ENCODE assay signal across 1 fruit fly cellular context in the genomic region with DNA sequence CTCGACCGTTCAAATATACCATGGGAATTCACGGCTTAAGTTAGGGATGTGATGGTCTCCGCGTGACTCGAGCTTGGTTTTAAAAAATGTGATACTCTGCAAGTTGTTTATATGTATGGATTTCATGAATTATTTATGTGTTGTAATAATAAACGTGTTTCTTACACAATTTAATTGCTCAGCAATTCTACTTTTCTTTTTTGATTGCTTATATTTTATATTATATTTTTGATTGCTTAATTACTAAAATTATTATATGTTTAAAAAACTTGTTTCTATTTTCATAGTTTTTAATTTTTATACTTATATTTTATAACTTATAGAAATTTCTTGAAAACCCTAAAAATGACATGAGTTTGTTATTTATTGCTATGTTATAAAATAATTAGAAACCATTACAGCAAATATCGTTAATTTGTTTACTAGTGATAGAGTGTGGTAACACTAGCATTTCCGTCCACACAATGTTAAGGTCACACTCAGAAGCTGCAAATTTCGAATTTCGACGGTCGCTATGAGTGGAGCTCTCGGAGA.
TF ChIP-seq lines count a peak whose summit lies in the region.

A gene (minus strand): TSS at position 6 of the 534 bp plus-strand sequence.
A gene (plus strand): TSS at position 476 of the 534 bp plus-strand sequence.

TF ChIP-seq in whole organism, embryonic, 481 proteins besides CTCF, POLR2A, EP300 and RAD21 (continued from another document):
- TF ChIP-seq CG17912 (GFP tag; optimal IDR thresholded peaks at IDR 0.05; lab: Kevin White, UChicago): peak; percentile 72
- TF ChIP-seq CG12942 (GFP tag; optimal IDR thresholded peaks at IDR 0.05; lab: Kevin White, UChicago): no peak
- TF ChIP-seq CG13624 (GFP tag; optimal IDR thresholded peaks at IDR 0.05; lab: Kevin White, UChicago): no peak
- no peak for TF ChIP-seq CG10274 (GFP tag; optimal IDR thresholded peaks at IDR 0.05; lab: Kevin White, UChicago)
- no peak for TF ChIP-seq Hmx (GFP tag; optimal IDR thresholded peaks at IDR 0.05; lab: Kevin White, UChicago)
- TF ChIP-seq CG33557 (GFP tag; optimal IDR thresholded peaks at IDR 0.05; lab: Kevin White, UChicago): peak; percentile 45
- TF ChIP-seq GATAe (GFP tag; conservative IDR thresholded peaks at IDR 0.05; lab: Robert Waterston, UW): no peak
- TF ChIP-seq HLH54F (GFP tag; optimal IDR thresholded peaks at IDR 0.05; lab: Kevin White, UChicago): peak; percentile 26
- TF ChIP-seq CG10431 (GFP tag; optimal IDR thresholded peaks at IDR 0.05; lab: Kevin White, UChicago): peak; percentile 33
- TF ChIP-seq Taf1 (GFP tag; IDR thresholded peaks at IDR 0.05; lab: Robert Waterston, UW): peak; percentile 12; the same call in 1 of the 2 replicates
- TF ChIP-seq CG5245 (GFP tag; optimal IDR thresholded peaks at IDR 0.05; lab: Kevin White, UChicago): no peak
- TF ChIP-seq zf30C (GFP tag; optimal IDR thresholded peaks at IDR 0.05; lab: Kevin White, UChicago): no peak
- TF ChIP-seq YL-1 (GFP tag; optimal IDR thresholded peaks at IDR 0.05; lab: Kevin White, UChicago): no peak
- no peak for TF ChIP-seq CG8478 (optimal IDR thresholded peaks at IDR 0.05; lab: Kevin White, UChicago)
- no peak for TF ChIP-seq ac (GFP tag; optimal IDR thresholded peaks at IDR 0.05; lab: Kevin White, UChicago)
- no peak for TF ChIP-seq zen2 (GFP tag; IDR thresholded peaks at IDR 0.05; lab: Robert Waterston, UW; ENCODE audit: partially characterized antibody)
- no peak for TF ChIP-seq gsb (GFP tag; IDR thresholded peaks at IDR 0.05; lab: Robert Waterston, UW)
- peak; percentile 62 for TF ChIP-seq Nf-YC (tag; optimal IDR thresholded peaks at IDR 0.05; lab: Kevin White, UChicago)
- TF ChIP-seq CG31224 (GFP tag; IDR thresholded peaks at IDR 0.05; lab: Robert Waterston, UW): no peak
- TF ChIP-seq pan (optimal IDR thresholded peaks at IDR 0.05; lab: Kevin White, UChicago): no peak
- TF ChIP-seq pan (GFP tag; optimal IDR thresholded peaks at IDR 0.05 in 1 of 2, IDR thresholded peaks at IDR 0.05 in 1 of 2): peak in 1 of 2 experiments; percentile 39
- TF ChIP-seq CG34376 (GFP tag; optimal IDR thresholded peaks at IDR 0.05; lab: Kevin White, UChicago): no peak
- no peak for TF ChIP-seq CG17568 (GFP tag; optimal IDR thresholded peaks at IDR 0.05; lab: Kevin White, UChicago)
- 0 out of 3 replicates have a peak, but pooled peaks have one; percentile 30 for TF ChIP-seq knrl (GFP tag; IDR thresholded peaks at IDR 0.05; lab: Robert Waterston, UW; ENCODE audit: partially characterized antibody)
- no peak for TF ChIP-seq wek (GFP tag; optimal IDR thresholded peaks at IDR 0.05; lab: Kevin White, UChicago)
- TF ChIP-seq CG6791 (GFP tag; IDR thresholded peaks at IDR 0.05; lab: Robert Waterston, UW; ENCODE audit: partially characterized antibody): peak; percentile 60
- TF ChIP-seq CG15479 (GFP tag; optimal IDR thresholded peaks at IDR 0.05; lab: Kevin White, UChicago): no peak
- TF ChIP-seq CG12299 (tag; optimal IDR thresholded peaks at IDR 0.05; lab: Kevin White, UChicago): no peak
- peak; percentile 43; the same call in 1 of the 3 replicates for TF ChIP-seq Opbp (GFP tag; IDR thresholded peaks at IDR 0.05; lab: Robert Waterston, UW; ENCODE audit: partially characterized antibody)
- TF ChIP-seq ro (GFP tag; IDR thresholded peaks at IDR 0.05; lab: Robert Waterston, UW): no peak
- peak; percentile 65 for TF ChIP-seq CG18262 (tag; optimal IDR thresholded peaks at IDR 0.05; lab: Kevin White, UChicago)
- TF ChIP-seq ara (GFP tag; IDR thresholded peaks at IDR 0.05; lab: Robert Waterston, UW): 0 out of 2 replicates have a peak, but pooled peaks have one; percentile 31
- peak; percentile 41; the same call in 1 of the 2 replicates for TF ChIP-seq lmd (GFP tag; IDR thresholded peaks at IDR 0.05; lab: Robert Waterston, UW)
- TF ChIP-seq eve (GFP tag; optimal IDR thresholded peaks at IDR 0.05; lab: Kevin White, UChicago): no peak
- TF ChIP-seq CG34422 (GFP tag; IDR thresholded peaks at IDR 0.05; lab: Robert Waterston, UW): peak; percentile 24; the same call in 2 of the 3 replicates
- TF ChIP-seq CG13287 (GFP tag; IDR thresholded peaks at IDR 0.05; lab: Robert Waterston, UW; ENCODE audit: partially characterized antibody): no peak
- no peak for TF ChIP-seq gro (GFP tag; optimal IDR thresholded peaks at IDR 0.05; lab: Kevin White, UChicago)
- TF ChIP-seq CG12071 (GFP tag; optimal IDR thresholded peaks at IDR 0.05; lab: Kevin White, UChicago): no peak
- TF ChIP-seq odd (GFP tag; optimal IDR thresholded peaks at IDR 0.05; lab: Kevin White, UChicago): peak; percentile 45
- TF ChIP-seq Ets97D (GFP tag; optimal IDR thresholded peaks at IDR 0.05; lab: Kevin White, UChicago): peak; percentile 71
- TF ChIP-seq CG4820 (GFP tag; optimal IDR thresholded peaks at IDR 0.05; lab: Kevin White, UChicago): no peak
- peak; percentile 55 for TF ChIP-seq Dp (GFP tag; optimal IDR thresholded peaks at IDR 0.05; lab: Kevin White, UChicago)
- TF ChIP-seq Dad (GFP tag; optimal IDR thresholded peaks at IDR 0.05; lab: Kevin White, UChicago): no peak
- no peak for TF ChIP-seq fd64A (GFP tag; optimal IDR thresholded peaks at IDR 0.05; lab: Kevin White, UChicago)
- no peak; the same call in 2 of the 3 replicates for TF ChIP-seq vnd (GFP tag; IDR thresholded peaks at IDR 0.05; lab: Robert Waterston, UW; ENCODE audit: partially characterized antibody)
- peak; percentile 50 for TF ChIP-seq HLHmδ (GFP tag; optimal IDR thresholded peaks at IDR 0.05; lab: Kevin White, UChicago)
- no peak for TF ChIP-seq CHES-1-like (GFP tag; optimal IDR thresholded peaks at IDR 0.05; lab: Kevin White, UChicago)
- 0 out of 2 replicates have a peak, but pooled peaks have one; percentile 11 for TF ChIP-seq Oaz (GFP tag; IDR thresholded peaks at IDR 0.05; lab: Robert Waterston, UW)
- TF ChIP-seq CG5180 (GFP tag; optimal IDR thresholded peaks at IDR 0.05; lab: Kevin White, UChicago): peak; percentile 2
- peak; percentile 69 for TF ChIP-seq CG31441 (GFP tag; IDR thresholded peaks at IDR 0.05; lab: Robert Waterston, UW)
- TF ChIP-seq Vsx1 (GFP tag; optimal IDR thresholded peaks at IDR 0.05; lab: Kevin White, UChicago): no peak
- no peak for TF ChIP-seq B-H1 (GFP tag; IDR thresholded peaks at IDR 0.05; lab: Robert Waterston, UW)
- TF ChIP-seq CG8359 (GFP tag; optimal IDR thresholded peaks at IDR 0.05; lab: Kevin White, UChicago; ENCODE audit: borderline replicate concordance): no peak
- TF ChIP-seq chm (GFP tag; IDR thresholded peaks at IDR 0.05; lab: Robert Waterston, UW): no peak
- no peak for TF ChIP-seq CG17612 (GFP tag; IDR thresholded peaks at IDR 0.05; lab: Robert Waterston, UW)
- no peak for TF ChIP-seq ERR (GFP tag; optimal IDR thresholded peaks at IDR 0.05; lab: Kevin White, UChicago)
- TF ChIP-seq run (tag; optimal IDR thresholded peaks at IDR 0.05; lab: Kevin White, UChicago): no peak
- peak; percentile 21 for TF ChIP-seq fd96Cb (tag; optimal IDR thresholded peaks at IDR 0.05; lab: Kevin White, UChicago)
- peak; percentile 24 for TF ChIP-seq CG7786 (GFP tag; optimal IDR thresholded peaks at IDR 0.05; lab: Kevin White, UChicago)
- peak; percentile 68 for TF ChIP-seq Rfx (GFP tag; IDR thresholded peaks at IDR 0.05; lab: Robert Waterston, UW)
- TF ChIP-seq CG4707 (GFP tag; optimal IDR thresholded peaks at IDR 0.05; lab: Kevin White, UChicago): no peak
- TF ChIP-seq CG17359 (tag; optimal IDR thresholded peaks at IDR 0.05; lab: Kevin White, UChicago): no peak
- TF ChIP-seq toy (GFP tag; IDR thresholded peaks at IDR 0.05; lab: Robert Waterston, UW): no peak
- no peak for TF ChIP-seq lov (optimal IDR thresholded peaks at IDR 0.05; lab: Kevin White, UChicago)
- TF ChIP-seq lov (GFP tag; IDR thresholded peaks at IDR 0.05; lab: Robert Waterston, UW): no peak
- TF ChIP-seq CG17328 (GFP tag; IDR thresholded peaks at IDR 0.05; lab: Robert Waterston, UW): no peak; the same call in 1 of the 2 replicates
- no peak for TF ChIP-seq dan (GFP tag; IDR thresholded peaks at IDR 0.05; lab: Robert Waterston, UW)
- no peak for TF ChIP-seq CG6654 (GFP tag; optimal IDR thresholded peaks at IDR 0.05; lab: Kevin White, UChicago)
- no peak for TF ChIP-seq D (optimal IDR thresholded peaks at IDR 0.05; lab: Kevin White, UChicago)
- no peak for TF ChIP-seq D (GFP tag; optimal IDR thresholded peaks at IDR 0.05; lab: Kevin White, UChicago)
- peak; percentile 42 for TF ChIP-seq sisA (GFP tag; IDR thresholded peaks at IDR 0.05; lab: Robert Waterston, UW)
- TF ChIP-seq D19B (GFP tag; optimal IDR thresholded peaks at IDR 0.05; lab: Kevin White, UChicago): no peak
- no peak for TF ChIP-seq Elba2 (GFP tag; optimal IDR thresholded peaks at IDR 0.05; lab: Kevin White, UChicago)
- no peak for TF ChIP-seq Poxn (GFP tag; IDR thresholded peaks at IDR 0.05; lab: Robert Waterston, UW)
- TF ChIP-seq Xrp1 (GFP tag; IDR thresholded peaks at IDR 0.05; lab: Robert Waterston, UW): no peak
- no peak for TF ChIP-seq CG16815 (GFP tag; optimal IDR thresholded peaks at IDR 0.05; lab: Kevin White, UChicago)
- peak; percentile 75 for TF ChIP-seq CG4328 (GFP tag; optimal IDR thresholded peaks at IDR 0.05; lab: Kevin White, UChicago)
- no peak for TF ChIP-seq cas (GFP tag; IDR thresholded peaks at IDR 0.05; lab: Robert Waterston, UW)
- TF ChIP-seq jumu (GFP tag; optimal IDR thresholded peaks at IDR 0.05; lab: Kevin White, UChicago): no peak
- no peak for TF ChIP-seq Awh (GFP tag; IDR thresholded peaks at IDR 0.05; lab: Robert Waterston, UW)
- TF ChIP-seq CG2712 (tag; optimal IDR thresholded peaks at IDR 0.05; lab: Kevin White, UChicago): peak; percentile 69
- no peak for TF ChIP-seq CG15011 (GFP tag; optimal IDR thresholded peaks at IDR 0.05; lab: Kevin White, UChicago)
- TF ChIP-seq CG10209 (GFP tag; optimal IDR thresholded peaks at IDR 0.05; lab: Kevin White, UChicago): peak; percentile 57
- TF ChIP-seq sob (GFP tag; IDR thresholded peaks at IDR 0.05; lab: Robert Waterston, UW): peak; percentile 15; the same call in 1 of the 2 replicates
- TF ChIP-seq CG12659 (GFP tag; optimal IDR thresholded peaks at IDR 0.05; lab: Kevin White, UChicago): peak; percentile 54
- peak; percentile 73 for TF ChIP-seq nmo (GFP tag; optimal IDR thresholded peaks at IDR 0.05; lab: Kevin White, UChicago)
- peak; percentile 12; the same call in 1 of the 2 replicates for TF ChIP-seq CG3847 (GFP tag; IDR thresholded peaks at IDR 0.05; lab: Robert Waterston, UW)
- TF ChIP-seq Mad (GFP tag; optimal IDR thresholded peaks at IDR 0.05; lab: Kevin White, UChicago): peak; percentile 10
- no peak for TF ChIP-seq tup (GFP tag; optimal IDR thresholded peaks at IDR 0.05; lab: Kevin White, UChicago)
- no peak for TF ChIP-seq jigr1 (GFP tag; IDR thresholded peaks at IDR 0.05; lab: Robert Waterston, UW)
- peak; percentile 24 for TF ChIP-seq CG8388 (GFP tag; optimal IDR thresholded peaks at IDR 0.05; lab: Kevin White, UChicago)
- TF ChIP-seq NK7.1 (GFP tag; optimal IDR thresholded peaks at IDR 0.05; lab: Kevin White, UChicago): no peak
- no peak for TF ChIP-seq dimm (GFP tag; IDR thresholded peaks at IDR 0.05; lab: Robert Waterston, UW)
- peak; percentile 33 for TF ChIP-seq stwl (tag; optimal IDR thresholded peaks at IDR 0.05; lab: Kevin White, UChicago)
- no peak for TF ChIP-seq abd-A (tag; optimal IDR thresholded peaks at IDR 0.05; lab: Kevin White, UChicago)
- TF ChIP-seq Gug (GFP tag; IDR thresholded peaks at IDR 0.05; lab: Robert Waterston, UW): peak; percentile 55; the same call in 2 of the 4 replicates
- no peak for TF ChIP-seq tap (tag; optimal IDR thresholded peaks at IDR 0.05; lab: Kevin White, UChicago)
- TF ChIP-seq CG16779 (GFP tag; IDR thresholded peaks at IDR 0.05; lab: Robert Waterston, UW): no peak
- no peak for TF ChIP-seq CrebB (tag; optimal IDR thresholded peaks at IDR 0.05; lab: Kevin White, UChicago)
- peak; percentile 28 for TF ChIP-seq Fer1 (GFP tag; optimal IDR thresholded peaks at IDR 0.05; lab: Kevin White, UChicago)
- peak; percentile 61 for TF ChIP-seq amos (GFP tag; IDR thresholded peaks at IDR 0.05; lab: Robert Waterston, UW; ENCODE audit: partially characterized antibody)
- TF ChIP-seq CG2202 (tag; optimal IDR thresholded peaks at IDR 0.05; lab: Kevin White, UChicago): no peak
- no peak for TF ChIP-seq tll (GFP tag; optimal IDR thresholded peaks at IDR 0.05; lab: Kevin White, UChicago)
- TF ChIP-seq lola (GFP tag; optimal IDR thresholded peaks at IDR 0.05; lab: Kevin White, UChicago): peak in 1 of 3 experiments; percentile 52
- TF ChIP-seq CG10654 (GFP tag; optimal IDR thresholded peaks at IDR 0.05; lab: Kevin White, UChicago): peak; percentile 28
- peak; percentile 9; the same call in 1 of the 2 replicates for TF ChIP-seq CG10366 (GFP tag; IDR thresholded peaks at IDR 0.05; lab: Robert Waterston, UW)
- peak; percentile 52 for TF ChIP-seq CG15269 (tag; optimal IDR thresholded peaks at IDR 0.05; lab: Kevin White, UChicago)
- TF ChIP-seq esg (GFP tag; conservative IDR thresholded peaks at IDR 0.05; lab: Robert Waterston, UW): 0 out of 2 replicates have a peak, but pooled peaks have one; percentile 7
- no peak for TF ChIP-seq CG3065 (GFP tag; optimal IDR thresholded peaks at IDR 0.05; lab: Kevin White, UChicago)
- no peak for TF ChIP-seq NC2β (GFP tag; optimal IDR thresholded peaks at IDR 0.05; lab: Kevin White, UChicago)
- TF ChIP-seq ato (GFP tag; IDR thresholded peaks at IDR 0.05; lab: Robert Waterston, UW; ENCODE audit: partially characterized antibody): no peak
- no peak for TF ChIP-seq jing (GFP tag; optimal IDR thresholded peaks at IDR 0.05; lab: Kevin White, UChicago)
- TF ChIP-seq onecut (GFP tag; IDR thresholded peaks at IDR 0.05; lab: Robert Waterston, UW): no peak
- no peak for TF ChIP-seq Dip2 (GFP tag; IDR thresholded peaks at IDR 0.05; lab: Robert Waterston, UW)
- TF ChIP-seq Hr78 (GFP tag; optimal IDR thresholded peaks at IDR 0.05; lab: Kevin White, UChicago): no peak
- TF ChIP-seq pnt (GFP tag; optimal IDR thresholded peaks at IDR 0.05; lab: Kevin White, UChicago): no peak
- no peak for TF ChIP-seq pfk (GFP tag; optimal IDR thresholded peaks at IDR 0.05; lab: Kevin White, UChicago)
- no peak for TF ChIP-seq chif (GFP tag; optimal IDR thresholded peaks at IDR 0.05; lab: Kevin White, UChicago)
- no peak for TF ChIP-seq CG3163 (GFP tag; optimal IDR thresholded peaks at IDR 0.05; lab: Kevin White, UChicago)
- peak; percentile 87 for TF ChIP-seq row (GFP tag; IDR thresholded peaks at IDR 0.05; lab: Robert Waterston, UW)
- TF ChIP-seq grn (GFP tag; optimal IDR thresholded peaks at IDR 0.05; lab: Kevin White, UChicago): no peak
- peak; percentile 39; the same call in 1 of the 2 replicates for TF ChIP-seq CG14441 (GFP tag; IDR thresholded peaks at IDR 0.05; lab: Robert Waterston, UW)
- TF ChIP-seq cwo (GFP tag; optimal IDR thresholded peaks at IDR 0.05; lab: Kevin White, UChicago): no peak
- no peak for TF ChIP-seq kni (GFP tag; optimal IDR thresholded peaks at IDR 0.05; lab: Kevin White, UChicago)
- TF ChIP-seq Mrtf (GFP tag; IDR thresholded peaks at IDR 0.05; lab: Robert Waterston, UW): no peak
